Fruit fly (Drosophila melanogaster) whole organism, wandering third instar larva: ENCODE data around the gene CG2147.

Source experiments
- CrebA ChIP-seq: fragments of 200-800 bp; sonication (Bioruptor generic); optimal IDR thresholded peaks from 2 replicates; lab custom pipeline; 2016; ENCODE audit warnings: missing biosample characterization, mild to moderate bottlenecking, missing genetic modification characterization, borderline replicate concordance
- Dfd ChIP-seq: fragments of >200 bp; optimal IDR thresholded peaks from 2 replicates; lab custom pipeline; 2017; ENCODE audit warnings: missing biosample characterization, missing genetic modification characterization
- Hnf4 ChIP-seq: fragments of 200-800 bp; sonication (Bioruptor generic); optimal IDR thresholded peaks from 2 replicates; lab custom pipeline; 2016; ENCODE audit warnings: missing biosample characterization, mild to moderate bottlenecking, missing genetic modification characterization
- Vsx2 ChIP-seq: fragments of 200-300, 225-300 bp; sonication (Bioruptor generic); optimal IDR thresholded peaks from 2 replicates; lab custom pipeline; 2018; ENCODE audit warnings: missing biosample characterization, missing genetic modification characterization; ENCODE audit not compliant: partially characterized antibody
- usp ChIP-seq: fragments of >200 bp; optimal IDR thresholded peaks from 2 replicates; lab custom pipeline; 2017; ENCODE audit warnings: missing biosample characterization, missing genetic modification characterization
- woc ChIP-seq: sonication (Bioruptor generic); optimal IDR thresholded peaks from 2 replicates; lab custom pipeline; 2016; ENCODE audit warnings: missing biosample characterization, mild to moderate bottlenecking, missing genetic modification characterization

Gene CG2147

DNA sequence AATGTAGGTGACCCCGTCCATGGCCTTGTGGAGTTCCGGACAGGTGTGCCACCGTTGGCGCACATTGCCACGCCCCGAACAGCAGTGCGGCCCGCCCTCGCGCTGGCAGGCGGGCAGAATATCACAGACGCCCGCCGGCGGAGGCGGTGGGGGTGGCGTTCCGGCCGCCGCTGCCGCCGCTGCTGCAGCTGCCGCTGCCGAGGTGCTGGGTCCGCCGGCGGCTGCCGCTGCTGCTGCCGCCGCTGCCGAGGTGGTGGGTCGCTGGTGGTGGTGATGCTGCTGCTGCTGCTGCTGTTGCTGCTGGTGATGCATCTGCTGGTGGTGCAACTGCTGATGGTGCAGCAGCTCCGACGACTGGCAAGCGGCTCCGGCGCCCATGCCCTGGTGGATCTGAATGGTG is 44.6 kb downstream of the CG2147 start:
- no peak for TF ChIP-seq usp (GFP tag; lab: Kevin White, UChicago)
- peak; percentile 82 for TF ChIP-seq Dfd (GFP tag; lab: Kevin White, UChicago)
- TF ChIP-seq Vsx2 (GFP tag; lab: Kevin White, UChicago): no peak
- no peak for TF ChIP-seq woc (GFP tag; lab: Kevin White, UChicago)

DNA sequence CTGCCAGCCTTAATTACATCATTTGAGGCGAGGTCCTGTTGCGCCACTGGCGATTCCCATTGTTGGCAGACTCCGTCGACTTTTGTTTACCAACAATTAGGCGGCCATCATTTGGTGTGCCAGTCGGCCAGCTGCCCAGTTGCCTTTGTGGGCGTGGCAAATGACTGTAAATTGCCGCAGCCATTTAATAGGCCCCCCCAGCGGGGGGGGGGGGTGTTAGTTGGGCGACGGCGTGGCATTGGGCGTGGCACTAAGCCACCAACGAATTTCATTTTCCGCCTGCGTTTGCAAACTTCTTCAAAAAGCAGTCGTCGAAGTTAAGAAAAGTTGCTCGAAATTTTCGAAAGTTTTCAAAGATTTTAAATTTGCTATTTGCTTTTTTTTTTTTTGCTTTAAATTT is 46.4 kb downstream of the CG2147 start:
- TF ChIP-seq Dfd (GFP tag; lab: Kevin White, UChicago) (peak; percentile 91), CrebA (GFP tag; lab: Kevin White, UChicago) (no peak), Hnf4 (GFP tag; lab: Kevin White, UChicago) (no peak)
